Fruit fly (Drosophila melanogaster) whole organism, embryonic: ENCODE results near the gene Ccp84Aa.

Experiments used
- CG11085 ChIP-seq: fragments of 200-800 bp; sonication (Bioruptor generic); IDR thresholded peaks from 2 replicates; pipeline ENCODE4 v1.3.6; 2022; ENCODE audit warnings: missing biosample characterization, missing genetic modification characterization
- CG13424 ChIP-seq: fragments of 200-800 bp; sonication (Bioruptor generic); optimal IDR thresholded peaks from 2 replicates; lab custom pipeline; 2019; ENCODE audit warnings: missing biosample characterization, mild to moderate bottlenecking, missing genetic modification characterization, moderate library complexity
- CG32532 ChIP-seq: fragments of 200-800 bp; sonication (Bioruptor generic); IDR thresholded peaks from 2 replicates; pipeline ENCODE4 v1.3.6; 2022; ENCODE audit warnings: missing biosample characterization, missing genetic modification characterization
- CG33213 ChIP-seq: fragments of 200-800 bp; sonication (Bioruptor generic); optimal IDR thresholded peaks from 3 replicates; lab custom pipeline; 2016; ENCODE audit warnings: missing biosample characterization, missing genetic modification characterization
- CG33557 ChIP-seq: fragments of 200-800 bp; sonication (Bioruptor generic); optimal IDR thresholded peaks from 2 replicates; lab custom pipeline; 2019; ENCODE audit warnings: missing biosample characterization, mild to moderate bottlenecking, missing genetic modification characterization, moderate library complexity
- CoRest ChIP-seq: fragments of 200-800 bp; sonication (Bioruptor generic); optimal IDR thresholded peaks from 3 replicates; lab custom pipeline; 2018; ENCODE audit warnings: missing biosample characterization, mild to moderate bottlenecking, missing genetic modification characterization, moderate library complexity
- HmgZ ChIP-seq: fragments of 200-800 bp; sonication (Bioruptor generic); optimal IDR thresholded peaks from 2 replicates; lab custom pipeline; 2018; ENCODE audit warnings: missing biosample characterization, mild to moderate bottlenecking, missing genetic modification characterization
- scrt ChIP-seq: fragments of 200-800 bp; sonication (Bioruptor generic); optimal IDR thresholded peaks from 2 replicates; lab custom pipeline; 2018; ENCODE audit warnings: missing biosample characterization, mild to moderate bottlenecking, missing genetic modification characterization, moderate library complexity
- usp ChIP-seq: fragments of >200 bp; optimal IDR thresholded peaks from 2 replicates; lab custom pipeline; 2017; ENCODE audit warnings: missing biosample characterization, missing genetic modification characterization

dm6 chr3R:6668234-6668633, 35.6 kb upstream of the Ccp84Aa start:
- no peak for TF ChIP-seq HmgZ (tag; lab: Kevin White, UChicago)
- TF ChIP-seq CG11085 (GFP tag; lab: Robert Waterston, UW) = no peak
- TF ChIP-seq CG13424 = no peak
- no peak for TF ChIP-seq usp (GFP tag; lab: Kevin White, UChicago)
- no peak for TF ChIP-seq CG33557 (GFP tag; lab: Kevin White, UChicago)
- no peak for TF ChIP-seq CG33213 (GFP tag; lab: Kevin White, UChicago)
- TF ChIP-seq CG32532 (GFP tag; lab: Robert Waterston, UW) = no peak
- TF ChIP-seq CoRest (tag; lab: Kevin White, UChicago) = no peak
- no peak for TF ChIP-seq scrt
